Fruit fly (Drosophila melanogaster) whole organism, embryonic: ENCODE measurements around the gene CG10576.

ENCODE experiments used
- Asciz ChIP-seq: fragments of 200-800 bp; sonication (Bioruptor generic); optimal IDR thresholded peaks from 2 replicates; lab custom pipeline; 2017; ENCODE audit warnings: missing biosample characterization, mild to moderate bottlenecking, missing genetic modification characterization, missing genetic modification reagents
- Bgb ChIP-seq: fragments of 200-800 bp; sonication (Bioruptor generic); IDR thresholded peaks from 2 replicates; pipeline ENCODE4 v1.3.6; 2022; ENCODE audit warnings: missing biosample characterization, missing genetic modification characterization; ENCODE audit not compliant: partially characterized antibody
- BtbVII ChIP-seq: fragments of 200-800 bp; sonication (Bioruptor generic); optimal IDR thresholded peaks from 3 replicates; lab custom pipeline; 2017; ENCODE audit warnings: missing biosample characterization, mild to moderate bottlenecking, missing genetic modification characterization
- CG10209 ChIP-seq: fragments of 200-800 bp; sonication (Bioruptor generic); optimal IDR thresholded peaks from 3 replicates; lab custom pipeline; 2017; ENCODE audit warnings: missing biosample characterization, mild to moderate bottlenecking, missing genetic modification characterization, missing genetic modification reagents
- CG10654 ChIP-seq: fragments of 200-800 bp; sonication (Bioruptor generic); optimal IDR thresholded peaks from 2 replicates; lab custom pipeline; 2016; ENCODE audit warnings: missing biosample characterization, missing genetic modification characterization
- CG13775 ChIP-seq: fragments of 200-800 bp; sonication (Bioruptor generic); optimal IDR thresholded peaks from 3 replicates; lab custom pipeline; 2017; ENCODE audit warnings: missing biosample characterization, mild to moderate bottlenecking, missing genetic modification characterization
- CG13894 ChIP-seq: fragments of 200-800 bp; sonication (Bioruptor generic); optimal IDR thresholded peaks from 3 replicates; lab custom pipeline; 2018; ENCODE audit warnings: missing biosample characterization, mild to moderate bottlenecking, missing genetic modification characterization, moderate library complexity
- CG14860 ChIP-seq: fragments of 200-800 bp; sonication (Bioruptor generic); IDR thresholded peaks from 3 replicates; pipeline ENCODE4 v1.3.6; 2022; ENCODE audit warnings: missing biosample characterization, missing genetic modification characterization; ENCODE audit not compliant: partially characterized antibody
- CG15514 ChIP-seq: fragments of 200-800 bp; sonication (Bioruptor generic); optimal IDR thresholded peaks from 3 replicates; lab custom pipeline; 2017; ENCODE audit warnings: missing biosample characterization, missing genetic modification characterization, mild to moderate bottlenecking, moderate library complexity, missing genetic modification reagents
- CG17328 ChIP-seq: fragments of 200-800 bp; sonication (Bioruptor generic); IDR thresholded peaks from 2 replicates; pipeline ENCODE4 v1.3.6; 2022; ENCODE audit warnings: missing biosample characterization, missing genetic modification characterization
- CG17361 ChIP-seq: fragments of 200-800 bp; sonication (Bioruptor generic); IDR thresholded peaks from 3 replicates; pipeline ENCODE4 v1.3.6; 2022; ENCODE audit warnings: missing biosample characterization, missing genetic modification characterization
- CG18011 ChIP-seq: fragments of 200-800 bp; sonication (Bioruptor generic); optimal IDR thresholded peaks from 2 replicates; lab custom pipeline; 2017; ENCODE audit warnings: missing biosample characterization, missing genetic modification characterization, mild to moderate bottlenecking, moderate library complexity, missing genotype
- CG2199 ChIP-seq: fragments of 200-800 bp; sonication (Bioruptor generic); IDR thresholded peaks from 3 replicates; pipeline ENCODE4 v1.3.6; 2022; ENCODE audit warnings: missing biosample characterization, missing genetic modification characterization
- CG30431 ChIP-seq: fragments of 200-800 bp; sonication (Bioruptor generic); optimal IDR thresholded peaks from 2 replicates; lab custom pipeline; 2017; ENCODE audit warnings: missing biosample characterization, missing genetic modification characterization
- CG42726 ChIP-seq: fragments of 200-800 bp; sonication (Bioruptor generic); IDR thresholded peaks from 2 replicates; pipeline ENCODE4 v1.3.6; 2022; ENCODE audit warnings: missing biosample characterization, missing genetic modification characterization; ENCODE audit not compliant: partially characterized antibody
- CG4404 ChIP-seq: fragments of 200-800 bp; sonication (Bioruptor generic); IDR thresholded peaks from 2 replicates; pipeline ENCODE4 v1.3.6; 2022; ENCODE audit warnings: missing biosample characterization, missing genetic modification characterization
- CG5180 ChIP-seq: fragments of 200-800 bp; sonication (Bioruptor generic); optimal IDR thresholded peaks from 3 replicates; lab custom pipeline; 2017; ENCODE audit warnings: missing biosample characterization, missing genetic modification characterization, mild to moderate bottlenecking, moderate library complexity, missing genetic modification reagents
- CG7786 ChIP-seq: fragments of 200-800 bp; sonication (Bioruptor generic); optimal IDR thresholded peaks from 2 replicates; lab custom pipeline; 2016; ENCODE audit warnings: missing biosample characterization, missing genetic modification characterization
- CG7839 ChIP-seq: fragments of 200-800 bp; sonication (Bioruptor generic); optimal IDR thresholded peaks from 3 replicates; lab custom pipeline; 2018; ENCODE audit warnings: missing biosample characterization, mild to moderate bottlenecking, missing genetic modification characterization, moderate library complexity
- CG7963 ChIP-seq: fragments of 200-800 bp; sonication (Bioruptor generic); IDR thresholded peaks from 3 replicates; pipeline ENCODE4 v1.3.6; 2022; ENCODE audit warnings: missing biosample characterization, missing genetic modification characterization; ENCODE audit not compliant: partially characterized antibody
- CG8089 ChIP-seq: fragments of 200-800 bp; sonication (Bioruptor generic); optimal IDR thresholded peaks from 3 replicates; lab custom pipeline; 2016; ENCODE audit warnings: missing biosample characterization, missing genetic modification characterization
- CHES-1-like ChIP-seq: fragments of 200-800 bp; sonication (Bioruptor generic); optimal IDR thresholded peaks from 2 replicates; lab custom pipeline; 2016; ENCODE audit warnings: missing biosample characterization, missing genetic modification characterization
- Dp ChIP-seq: fragments of 200-800 bp; sonication (Bioruptor generic); optimal IDR thresholded peaks from 2 replicates; lab custom pipeline; 2018; ENCODE audit warnings: missing biosample characterization, mild to moderate bottlenecking, missing genetic modification characterization, moderate library complexity
- HHEX ChIP-seq: fragments of 200-800 bp; sonication (Bioruptor generic); optimal IDR thresholded peaks from 3 replicates; lab custom pipeline; 2017; ENCODE audit warnings: missing biosample characterization, mild to moderate bottlenecking, missing genetic modification characterization, missing genetic modification reagents
- Hmx ChIP-seq: fragments of 200-800 bp; sonication (Bioruptor generic); optimal IDR thresholded peaks from 2 replicates; lab custom pipeline; 2016; ENCODE audit warnings: missing biosample characterization, missing genetic modification characterization
- MESR4 ChIP-seq: fragments of 200-800 bp; sonication (Bioruptor generic); optimal IDR thresholded peaks from 2 replicates; lab custom pipeline; 2018; ENCODE audit warnings: missing biosample characterization, mild to moderate bottlenecking, missing genetic modification characterization, moderate library complexity
- NFAT ChIP-seq: fragments of 200-800 bp; sonication (Bioruptor generic); IDR thresholded peaks from 2 replicates; pipeline ENCODE4 v1.3.6; 2022; ENCODE audit warnings: missing biosample characterization, missing genetic modification characterization
- Nf-YB ChIP-seq: fragments of 200-800 bp; sonication (Bioruptor generic); optimal IDR thresholded peaks from 3 replicates; lab custom pipeline; 2019; ENCODE audit warnings: missing biosample characterization, mild to moderate bottlenecking, missing genetic modification characterization, moderate library complexity
- Sry-δ ChIP-seq: fragments of 200-800 bp; sonication (Bioruptor generic); optimal IDR thresholded peaks from 2 replicates; lab custom pipeline; 2016; ENCODE audit warnings: missing biosample characterization, missing genetic modification characterization
- Stat92E ChIP-seq, 3 experiments: fragments of >200 bp in 2 of 3; fragments of 200-800 bp in 1 of 3; sonication (Bioruptor generic) in 1 of 3; optimal IDR thresholded peaks; 2 replicates each; lab custom pipeline; 2017 to 2019; ENCODE audit warnings: missing biosample characterization in 3 of 3, missing genetic modification characterization in 3 of 3, mild to moderate bottlenecking in 1 of 3, moderate library complexity in 1 of 3
- Vsx1 ChIP-seq: fragments of 200-800 bp; sonication (Bioruptor generic); optimal IDR thresholded peaks from 2 replicates; lab custom pipeline; 2017; ENCODE audit warnings: missing biosample characterization, mild to moderate bottlenecking, missing genetic modification characterization, missing genetic modification reagents
- ab ChIP-seq: fragments of 200-800 bp; sonication (Bioruptor generic); optimal IDR thresholded peaks from 2 replicates; lab custom pipeline; 2016; ENCODE audit warnings: missing biosample characterization, missing genetic modification characterization
- bab2 ChIP-seq: fragments of 200-800 bp; sonication (Bioruptor generic); optimal IDR thresholded peaks from 2 replicates; lab custom pipeline; 2016; ENCODE audit warnings: missing biosample characterization, missing genetic modification characterization
- cg ChIP-seq: fragments of 200-800 bp; sonication (Bioruptor generic); optimal IDR thresholded peaks from 3 replicates; lab custom pipeline; 2019; ENCODE audit warnings: missing biosample characterization, mild to moderate bottlenecking, missing genetic modification characterization, moderate library complexity
- da ChIP-seq: fragments of 200-800 bp; sonication (Bioruptor generic); optimal IDR thresholded peaks from 2 replicates; lab custom pipeline; 2016; ENCODE audit warnings: missing biosample characterization, missing genetic modification characterization
- dimm ChIP-seq: fragments of 200-800 bp; sonication (Bioruptor generic); IDR thresholded peaks from 2 replicates; pipeline ENCODE4 v1.3.6; 2022; ENCODE audit warnings: missing biosample characterization, missing genetic modification characterization
- dysf ChIP-seq: fragments of 200-800 bp; sonication (Bioruptor generic); IDR thresholded peaks from 3 replicates; pipeline ENCODE4 v1.3.6; 2022; ENCODE audit warnings: missing biosample characterization, missing genetic modification characterization
- gem ChIP-seq: fragments of 200-800 bp; sonication (Bioruptor generic); optimal IDR thresholded peaks from 2 replicates; lab custom pipeline; 2019; ENCODE audit warnings: missing biosample characterization, mild to moderate bottlenecking, missing genetic modification characterization, moderate library complexity
- gsb-n ChIP-seq: fragments of 200-800 bp; sonication (Bioruptor generic); optimal IDR thresholded peaks from 3 replicates; lab custom pipeline; 2018; ENCODE audit warnings: missing biosample characterization, mild to moderate bottlenecking, missing genetic modification characterization
- gt ChIP-seq: fragments of 200-800 bp; sonication (Bioruptor generic); IDR thresholded peaks from 2 replicates; pipeline ENCODE4 v1.3.6; 2022; ENCODE audit warnings: missing biosample characterization, missing genetic modification characterization
- hth ChIP-seq: fragments of >200 bp; optimal IDR thresholded peaks from 2 replicates; lab custom pipeline; 2017; ENCODE audit warnings: inconsistent platforms
- odd ChIP-seq: fragments of 200-800 bp; sonication (Bioruptor generic); optimal IDR thresholded peaks from 2 replicates; lab custom pipeline; 2017; ENCODE audit warnings: missing biosample characterization, mild to moderate bottlenecking, missing genetic modification characterization
- org-1 ChIP-seq: fragments of 200-800 bp; sonication (Bioruptor generic); optimal IDR thresholded peaks from 2 replicates; lab custom pipeline; 2017; ENCODE audit warnings: missing biosample characterization, missing genetic modification characterization
- p53 ChIP-seq: fragments of 200-800 bp; sonication (Bioruptor generic); optimal IDR thresholded peaks from 2 replicates; lab custom pipeline; 2016; ENCODE audit warnings: missing biosample characterization, missing genetic modification characterization
- scrt ChIP-seq: fragments of 200-800 bp; sonication (Bioruptor generic); optimal IDR thresholded peaks from 2 replicates; lab custom pipeline; 2018; ENCODE audit warnings: missing biosample characterization, mild to moderate bottlenecking, missing genetic modification characterization, moderate library complexity
- sim ChIP-seq: fragments of 200-800 bp; sonication (Bioruptor generic); IDR thresholded peaks from 2 replicates; pipeline ENCODE4 v1.3.6; 2022; ENCODE audit warnings: missing biosample characterization, missing genetic modification characterization
- sima ChIP-seq: fragments of 200-800 bp; sonication (Bioruptor generic); optimal IDR thresholded peaks from 2 replicates; lab custom pipeline; 2016; ENCODE audit warnings: missing biosample characterization, missing genetic modification characterization
- sisA ChIP-seq: fragments of 200-800 bp; sonication (Bioruptor generic); IDR thresholded peaks from 2 replicates; pipeline ENCODE4 v1.3.6; 2022; ENCODE audit warnings: missing biosample characterization, missing genetic modification characterization
- slbo ChIP-seq: fragments of 200-800 bp; sonication (Bioruptor generic); IDR thresholded peaks from 2 replicates; pipeline ENCODE4 v1.3.6; 2022; ENCODE audit warnings: missing biosample characterization, missing genetic modification characterization
- zfh1 ChIP-seq: fragments of 200-800 bp; sonication (Bioruptor generic); IDR thresholded peaks from 3 replicates; pipeline ENCODE4 v1.3.6; 2022; ENCODE audit warnings: missing biosample characterization, missing genetic modification characterization

Gene CG10576

DNA sequence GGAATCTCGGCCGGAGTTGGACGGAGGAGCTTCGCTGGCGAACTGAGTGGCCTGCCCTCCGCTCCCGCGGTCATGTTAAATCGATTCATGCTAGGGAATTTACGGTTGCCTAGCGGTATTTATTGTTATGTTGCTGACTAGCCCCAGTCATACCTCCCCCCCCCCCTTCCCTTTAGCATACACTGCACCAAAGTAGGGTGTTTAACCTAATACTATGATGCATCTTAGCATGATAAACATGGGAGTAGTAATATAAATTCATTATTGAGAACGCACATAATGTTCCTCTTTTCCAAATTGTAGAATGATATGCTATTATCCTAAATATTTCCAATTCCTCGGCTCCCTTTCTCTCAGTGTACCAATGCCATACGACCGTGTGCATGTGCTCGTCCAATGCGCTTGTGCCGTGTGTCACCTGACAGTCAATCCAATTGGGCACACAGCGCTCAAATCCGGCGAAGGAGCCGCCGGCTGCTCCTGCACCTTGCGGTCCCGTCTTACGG, 31.0 kb upstream of the CG10576 start, which contains the start of gene Tektin-C (continued):
- TF ChIP-seq CG15514 (no peak), CG10209 (peak; percentile 8), CG17328 (GFP tag; lab: Robert Waterston, UW) (peak; percentile 62), CG13775 (GFP tag; lab: Kevin White, UChicago) (no peak), Dp (GFP tag; lab: Kevin White, UChicago) (no peak), cg (GFP tag; lab: Kevin White, UChicago) (no peak), gt (no peak), Nf-YB (GFP tag; lab: Kevin White, UChicago) (no peak), CG2199 (GFP tag; lab: Robert Waterston, UW) (no peak), scrt (no peak), CHES-1-like (GFP tag; lab: Kevin White, UChicago) (no peak), sima (GFP tag; lab: Kevin White, UChicago) (no peak), CG7963 (no peak), CG5180 (GFP tag; lab: Kevin White, UChicago) (no peak), bab2 (no peak), Vsx1 (GFP tag; lab: Kevin White, UChicago) (no peak), dimm (GFP tag; lab: Robert Waterston, UW) (no peak), ab (GFP tag; lab: Kevin White, UChicago) (no peak), sisA (GFP tag; lab: Robert Waterston, UW) (peak; percentile 15; the same call in 1 of the 2 replicates), CG17361 (0 out of 3 replicates have a peak, but pooled peaks have one; percentile 8), Sry-δ (GFP tag; lab: Kevin White, UChicago) (no peak), Hmx (no peak), CG18011 (GFP tag; lab: Kevin White, UChicago) (no peak), org-1 (no peak), Asciz (GFP tag; lab: Kevin White, UChicago) (no peak), gem (tag; lab: Kevin White, UChicago) (no peak), CG13894 (tag; lab: Kevin White, UChicago) (no peak), slbo (GFP tag; lab: Robert Waterston, UW) (0 out of 2 replicates have a peak, but pooled peaks have one; percentile 27), hth (no peak), MESR4 (no peak), Bgb (GFP tag; lab: Robert Waterston, UW) (no peak), odd (GFP tag; lab: Kevin White, UChicago) (no peak), HHEX (GFP tag; lab: Kevin White, UChicago) (no peak), Stat92E (GFP tag; optimal IDR thresholded peaks at IDR 0.05; lab: Kevin White, UChicago) (no peak), CG42726 (GFP tag; lab: Robert Waterston, UW) (no peak), NFAT (GFP tag; lab: Robert Waterston, UW) (no peak), CG4404 (GFP tag; lab: Robert Waterston, UW) (peak; percentile 34; the same call in 1 of the 2 replicates), CG10654 (GFP tag; lab: Kevin White, UChicago) (no peak), p53 (no peak), CG14860 (GFP tag; lab: Robert Waterston, UW) (no peak), CG7786 (GFP tag; lab: Kevin White, UChicago) (no peak), sim (GFP tag; lab: Robert Waterston, UW) (no peak), BtbVII (GFP tag; lab: Kevin White, UChicago) (no peak), gsb-n (tag; lab: Kevin White, UChicago) (no peak), CG8089 (GFP tag; lab: Kevin White, UChicago) (no peak), da (GFP tag; lab: Kevin White, UChicago) (no peak), zfh1 (GFP tag; lab: Robert Waterston, UW) (0 out of 3 replicates have a peak, but pooled peaks have one; percentile 25), CG30431 (GFP tag; lab: Kevin White, UChicago) (no peak), CG7839 (no peak), dysf (GFP tag; lab: Robert Waterston, UW) (peak; percentile 45; the same call in 1 of the 3 replicates)
